Worm (Caenorhabditis elegans): ENCODE measurements around the gene C49C3.6.

ce11 chrIV:17332261-17332660 is 934 bp downstream of the C49C3.6 start, which contains the start of gene C49C3.7:
- no peak for TF ChIP-seq unc-39 (tag; optimal IDR thresholded peaks at IDR 0.05)
- TF ChIP-seq mdl-1 (tag; optimal IDR thresholded peaks at IDR 0.05) = no peak
- TF ChIP-seq nhr-25 (tag; optimal IDR thresholded peaks at IDR 0.05) = no peak
- TF ChIP-seq fkh-2 (tag; optimal IDR thresholded peaks at IDR 0.05) = no peak
- TF ChIP-seq ztf-11 (tag; optimal IDR thresholded peaks at IDR 0.05) = no peak
- TF ChIP-seq fkh-10 (GFP tag; optimal IDR thresholded peaks at IDR 0.05) = no peak
- TF ChIP-seq unc-62 (GFP tag; optimal IDR thresholded peaks at IDR 0.05) = no peak
- TF ChIP-seq nhr-11 (tag; optimal IDR thresholded peaks at IDR 0.05) = no peak
- TF ChIP-seq ceh-28 (tag; optimal IDR thresholded peaks at IDR 0.05) = no peak
- TF ChIP-seq egl-27 (tag; optimal IDR thresholded peaks at IDR 0.05) = no peak
- no peak for TF ChIP-seq nhr-28 (tag; optimal IDR thresholded peaks at IDR 0.05)
- no peak for TF ChIP-seq nhr-76 (tag; optimal IDR thresholded peaks at IDR 0.05)
- no peak for TF ChIP-seq ama-1 (optimal IDR thresholded peaks at IDR 0.05)
